Fruit fly (Drosophila melanogaster): ENCODE measurements around the gene CG9837.

- no peak for TF ChIP-seq fd85E (GFP tag; optimal IDR thresholded peaks at IDR 0.05)
- TF ChIP-seq Sox14 (GFP tag; optimal IDR thresholded peaks at IDR 0.05), result no peak
- no peak for TF ChIP-seq CG3919 (GFP tag; optimal IDR thresholded peaks at IDR 0.05)
- TF ChIP-seq CG10669 (GFP tag; optimal IDR thresholded peaks at IDR 0.05), result no peak
- TF ChIP-seq CG3032 (tag; optimal IDR thresholded peaks at IDR 0.05), result no peak
- TF ChIP-seq pdm3 (GFP tag; optimal IDR thresholded peaks at IDR 0.05), result no peak
- TF ChIP-seq Eip78C (GFP tag), result no peak
- TF ChIP-seq CG11762 (GFP tag; optimal IDR thresholded peaks at IDR 0.05; ENCODE audit: insufficient read depth), result no peak
- TF ChIP-seq achi (GFP tag; optimal IDR thresholded peaks at IDR 0.05), result no peak
- no peak for TF ChIP-seq Eip93F (GFP tag; optimal IDR thresholded peaks at IDR 0.05)
- TF ChIP-seq CG1621 (tag; optimal IDR thresholded peaks at IDR 0.05), result no peak
- TF ChIP-seq CG4318 (GFP tag; optimal IDR thresholded peaks at IDR 0.05), result no peak
- TF ChIP-seq CG10631 (GFP tag; optimal IDR thresholded peaks at IDR 0.05), result no peak
- TF ChIP-seq cyc (GFP tag; optimal IDR thresholded peaks at IDR 0.05), result no peak
These were observed 6.3 kb downstream of the CG9837 start for dm6 chr3R:8807048-8807447.

Measured in whole organism, prepupa.